Worm (Caenorhabditis elegans) whole organism, young adult: ENCODE measurements around the gene eef-1A.2.

Experiments
- C06A6.2 ChIP-seq: fragments of 200-800 bp; sonication (Bioruptor generic); conservative IDR thresholded peaks from 2 replicates; pipeline ENCODE4 v1.3.6; 2022; ENCODE audit warnings: missing genetic modification characterization, missing compliant biosample characterization
- K12H6.12 ChIP-seq: fragments of 200-800 bp; sonication (Bioruptor generic); optimal IDR thresholded peaks from 2 replicates; lab custom pipeline; 2018; ENCODE audit warnings: mild to moderate bottlenecking, missing genetic modification characterization, missing compliant biosample characterization
- T26A5.8 ChIP-seq: sonication (generic microtip); optimal IDR thresholded peaks from 2 replicates; lab custom pipeline; 2016; ENCODE audit warnings: missing genetic modification characterization, missing compliant biosample characterization
- Y53G8AR.9 ChIP-seq: fragments of 200-800 bp; sonication (Bioruptor generic); conservative IDR thresholded peaks from 2 replicates; pipeline ENCODE4 v1.3.6; 2022; ENCODE audit warnings: missing genetic modification reagents, missing genetic modification characterization, missing compliant biosample characterization
- athp-1 ChIP-seq: sonication (generic microtip); optimal IDR thresholded peaks from 2 replicates; lab custom pipeline; 2017; ENCODE audit warnings: mild to moderate bottlenecking, missing genetic modification characterization, missing compliant biosample characterization
- attf-6 ChIP-seq: fragments of 200-800 bp; sonication (Bioruptor generic); IDR thresholded peaks from 2 replicates; pipeline ENCODE4 v1.3.6; 2022; ENCODE audit warnings: missing genetic modification reagents, missing genetic modification characterization, missing compliant biosample characterization
- cebp-1 ChIP-seq, 2 experiments: fragments of 200-800 bp in 1 of 2; sonication (Bioruptor generic) in 1 of 2; sonication (generic microtip) in 1 of 2; IDR thresholded peaks in 1 of 2; optimal IDR thresholded peaks in 1 of 2; 2 replicates each; pipeline versions ENCODE4 v1.3.6 to Lab custom; 2017 to 2022; ENCODE audit warnings: missing compliant biosample characterization in 2 of 2, missing genetic modification characterization in 2 of 2, mild to moderate bottlenecking in 1 of 2, missing genetic modification reagents in 1 of 2, moderate library complexity in 1 of 2
- ceh-100 ChIP-seq: fragments of 200-800 bp; sonication (Bioruptor generic); IDR thresholded peaks from 2 replicates; pipeline ENCODE4 v1.3.6; 2022; ENCODE audit warnings: missing genetic modification reagents, missing genetic modification characterization, missing compliant biosample characterization
- ceh-79 ChIP-seq: sonication (generic microtip); optimal IDR thresholded peaks from 2 replicates; lab custom pipeline; 2017; ENCODE audit warnings: mild to moderate bottlenecking, missing genetic modification characterization, missing compliant biosample characterization
- chd-7 ChIP-seq: sonication (generic microtip); optimal IDR thresholded peaks from 2 replicates; lab custom pipeline; 2016; ENCODE audit warnings: mild to moderate bottlenecking, missing genetic modification characterization, moderate library complexity, missing compliant biosample characterization
- dox-1 ChIP-seq: fragments of 200-800 bp; sonication (Bioruptor generic); IDR thresholded peaks from 2 replicates; pipeline ENCODE4 v1.3.6; 2022; ENCODE audit warnings: missing genetic modification reagents, missing genetic modification characterization, missing compliant biosample characterization
- dpff-1 ChIP-seq: sonication (generic microtip); optimal IDR thresholded peaks from 2 replicates; lab custom pipeline; 2017; ENCODE audit warnings: mild to moderate bottlenecking, missing genetic modification characterization, missing compliant biosample characterization
- dpl-1 ChIP-seq: fragments of 150-350 bp; optimal IDR thresholded peaks from 2 replicates; lab custom pipeline; 2014; ENCODE audit warnings: missing biosample characterization, missing genetic modification reagents, missing genetic modification characterization
- egrh-3 ChIP-seq: fragments of 200-800 bp; sonication (Bioruptor generic); IDR thresholded peaks from 2 replicates; pipeline ENCODE4 v1.3.6; 2022; ENCODE audit warnings: missing genetic modification reagents, missing genetic modification characterization, missing compliant biosample characterization
- hmg-1.2 ChIP-seq: fragments of 200-800 bp; sonication (Bioruptor generic); IDR thresholded peaks from 2 replicates; pipeline ENCODE4 v1.3.6; 2022; ENCODE audit warnings: missing genetic modification reagents, missing genetic modification characterization, missing compliant biosample characterization
- hsf-1 ChIP-seq: fragments of 200-800 bp; sonication (Bioruptor generic); IDR thresholded peaks from 2 replicates; pipeline ENCODE4 v1.3.6; 2022; ENCODE audit warnings: missing genetic modification reagents, missing genetic modification characterization, missing compliant biosample characterization
- let-526 ChIP-seq: fragments of 200-800 bp; sonication (Bioruptor generic); IDR thresholded peaks from 2 replicates; pipeline ENCODE4 v1.3.6; 2022; ENCODE audit warnings: missing genetic modification reagents, missing genetic modification characterization, missing compliant biosample characterization
- lsl-1 ChIP-seq: fragments of 200-800 bp; sonication (Bioruptor generic); optimal IDR thresholded peaks from 2 replicates; lab custom pipeline; 2018; ENCODE audit warnings: mild to moderate bottlenecking, missing genetic modification characterization, moderate library complexity, missing compliant biosample characterization
- mxl-1 ChIP-seq: sonication (generic microtip); optimal IDR thresholded peaks from 2 replicates; lab custom pipeline; 2016; ENCODE audit warnings: missing genetic modification characterization, missing compliant biosample characterization
- nfya-1 ChIP-seq: sonication (generic microtip); optimal IDR thresholded peaks from 2 replicates; lab custom pipeline; 2017; ENCODE audit warnings: antibody characterized with exemption, missing compliant biosample characterization, missing genetic modification characterization, borderline replicate concordance; ENCODE audit not compliant: insufficient read depth
- nhr-80 ChIP-seq: sonication (generic microtip); optimal IDR thresholded peaks from 2 replicates; lab custom pipeline; 2016; ENCODE audit warnings: missing genetic modification characterization, missing compliant biosample characterization
- nhr-90 ChIP-seq: sonication (generic microtip); optimal IDR thresholded peaks from 2 replicates; lab custom pipeline; 2016; ENCODE audit warnings: missing genotype, mild to moderate bottlenecking, missing genetic modification characterization, missing compliant biosample characterization
- repo-1 ChIP-seq: sonication (generic microtip); optimal IDR thresholded peaks from 2 replicates; lab custom pipeline; 2017; ENCODE audit warnings: mild to moderate bottlenecking, missing genetic modification characterization, missing compliant biosample characterization
- sea-2 ChIP-seq: fragments of 200-800 bp; sonication (Bioruptor generic); IDR thresholded peaks from 2 replicates; pipeline ENCODE4 v1.3.6; 2022; ENCODE audit warnings: missing genetic modification characterization, missing compliant biosample characterization
- snpc-4 ChIP-seq, 5 experiments: fragments of 150-350 bp in 1 of 5; sonication (generic microtip) in 4 of 5; optimal IDR thresholded peaks; 2 replicates each; lab custom pipeline; 2014 to 2018; ENCODE audit warnings: missing genetic modification characterization in 5 of 5, missing biosample characterization in 3 of 5, antibody characterized with exemption in 2 of 5, mild to moderate bottlenecking in 2 of 5, missing compliant biosample characterization in 2 of 5, missing genotype in 2 of 5, moderate library complexity in 2 of 5, missing genetic modification reagents in 1 of 5
- somi-1 ChIP-seq: fragments of 200-800 bp; sonication (Bioruptor generic); optimal IDR thresholded peaks from 2 replicates; lab custom pipeline; 2018; ENCODE audit warnings: mild to moderate bottlenecking, missing genetic modification characterization, missing compliant biosample characterization
- tbp1 ChIP-seq: fragments of 200-800 bp; sonication (Bioruptor generic); optimal IDR thresholded peaks from 2 replicates; lab custom pipeline; 2018; ENCODE audit warnings: mild to moderate bottlenecking, missing genetic modification characterization, missing compliant biosample characterization
- tlf-1 ChIP-seq: fragments of 200-800 bp; sonication (Bioruptor generic); optimal IDR thresholded peaks from 2 replicates; lab custom pipeline; 2018; ENCODE audit warnings: mild to moderate bottlenecking, missing genetic modification characterization, missing compliant biosample characterization
- zfh-2 ChIP-seq: fragments of 200-800 bp; sonication (Bioruptor generic); conservative IDR thresholded peaks from 2 replicates; pipeline ENCODE4 v1.3.6; 2022; ENCODE audit warnings: missing genetic modification reagents, missing genetic modification characterization, missing compliant biosample characterization
- ztf-28 ChIP-seq: fragments of 200-800 bp; sonication (Bioruptor generic); IDR thresholded peaks from 2 replicates; pipeline ENCODE4 v1.3.6; 2022; ENCODE audit warnings: missing genetic modification reagents, missing genetic modification characterization, missing compliant biosample characterization
- ztf-3 ChIP-seq: fragments of 200-800 bp; sonication (Bioruptor generic); optimal IDR thresholded peaks from 2 replicates; lab custom pipeline; 2018; ENCODE audit warnings: mild to moderate bottlenecking, missing genetic modification characterization, missing compliant biosample characterization

Gene eef-1A.2

DNA sequence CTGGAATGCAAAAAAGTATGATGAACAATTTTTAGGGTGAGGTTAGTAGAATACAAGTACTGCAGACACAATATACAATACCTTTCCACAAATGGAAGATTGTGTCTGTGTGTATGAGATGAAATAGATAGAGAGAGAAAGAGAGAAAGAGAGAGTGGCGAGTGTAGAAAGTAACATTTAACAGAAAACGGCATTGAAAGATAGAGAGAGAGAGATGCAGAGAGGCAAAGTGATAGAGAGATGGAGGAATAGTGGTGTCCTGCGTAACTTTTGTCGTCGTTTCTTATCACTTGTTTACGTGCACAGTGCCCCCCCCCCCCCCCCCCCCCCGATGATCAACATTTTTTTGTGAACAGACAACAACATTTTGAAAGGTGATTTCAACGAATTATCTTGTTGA is 8.7 kb upstream of the eef-1A.2 start:
- TF ChIP-seq sea-2 (GFP tag; lab: Robert Waterston, UW): no peak
- TF ChIP-seq snpc-4 (GFP tag; optimal IDR thresholded peaks at IDR 0.05; lab: Kevin White, UChicago): no peak
- TF ChIP-seq snpc-4 (tag; optimal IDR thresholded peaks at IDR 0.05; lab: Kevin White, UChicago): no peak
- no peak for TF ChIP-seq C06A6.2
- TF ChIP-seq tbp1 (GFP tag; lab: Kevin White, UChicago): no peak
- no peak for TF ChIP-seq cebp-1 (GFP tag; IDR thresholded peaks at IDR 0.05; lab: Robert Waterston, UW)
- no peak for TF ChIP-seq cebp-1 (tag; optimal IDR thresholded peaks at IDR 0.05; lab: Kevin White, UChicago)
- peak; percentile 74 for TF ChIP-seq egrh-3 (GFP tag; lab: Robert Waterston, UW)
- peak; percentile 56 for TF ChIP-seq zfh-2
- no peak for TF ChIP-seq attf-6 (GFP tag; lab: Robert Waterston, UW)
- no peak for TF ChIP-seq athp-1 (tag; lab: Kevin White, UChicago)
- peak; percentile 57; the same call in 1 of the 2 replicates for TF ChIP-seq hmg-1.2 (GFP tag; lab: Robert Waterston, UW)
- TF ChIP-seq tlf-1: no peak
- no peak for TF ChIP-seq nhr-90 (tag; lab: Kevin White, UChicago)
- no peak for TF ChIP-seq ztf-3 (GFP tag; lab: Kevin White, UChicago)
- TF ChIP-seq somi-1 (GFP tag; lab: Kevin White, UChicago): peak; percentile 19
- TF ChIP-seq K12H6.12 (tag; lab: Kevin White, UChicago): no peak
- TF ChIP-seq ceh-79 (tag; lab: Kevin White, UChicago): no peak
- no peak for TF ChIP-seq dpff-1 (tag; lab: Kevin White, UChicago)
- no peak for TF ChIP-seq chd-7 (tag; lab: Kevin White, UChicago)
- TF ChIP-seq repo-1 (tag; lab: Kevin White, UChicago): no peak
- no peak for TF ChIP-seq nfya-1 (tag; lab: Kevin White, UChicago)
- TF ChIP-seq T26A5.8 (tag; lab: Kevin White, UChicago): no peak
- peak; percentile 55 for TF ChIP-seq dox-1
- TF ChIP-seq nhr-80 (tag; lab: Kevin White, UChicago): peak; percentile 16
- 0 out of 2 replicates have a peak, but pooled peaks have one; percentile 38 for TF ChIP-seq let-526
- TF ChIP-seq ztf-28: no peak

DNA sequence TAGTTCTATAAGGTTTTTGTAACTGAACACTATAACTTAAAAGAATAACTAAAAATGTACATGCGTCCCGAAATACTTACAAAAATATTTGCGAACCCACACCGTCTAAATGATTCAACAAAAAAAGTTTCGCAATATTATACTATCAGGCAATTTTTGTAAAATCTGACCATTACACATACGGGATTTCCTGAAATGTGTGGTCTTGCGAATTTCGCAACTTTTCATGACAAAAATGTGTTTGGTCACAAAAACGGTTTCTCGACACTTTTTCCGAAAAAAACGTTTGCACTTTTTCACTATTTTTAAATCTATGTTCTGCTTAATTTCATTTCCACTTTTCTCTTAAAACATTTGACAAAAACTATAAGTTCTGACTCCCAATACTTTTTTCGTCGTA is 8.2 kb upstream of the eef-1A.2 start:
- TF ChIP-seq cebp-1 (GFP tag; IDR thresholded peaks at IDR 0.05; lab: Robert Waterston, UW): peak; percentile 31; the same call in 1 of the 2 replicates
- TF ChIP-seq cebp-1 (tag; optimal IDR thresholded peaks at IDR 0.05; lab: Kevin White, UChicago): peak; percentile 83
- no peak for TF ChIP-seq lsl-1 (GFP tag; lab: Kevin White, UChicago)

DNA sequence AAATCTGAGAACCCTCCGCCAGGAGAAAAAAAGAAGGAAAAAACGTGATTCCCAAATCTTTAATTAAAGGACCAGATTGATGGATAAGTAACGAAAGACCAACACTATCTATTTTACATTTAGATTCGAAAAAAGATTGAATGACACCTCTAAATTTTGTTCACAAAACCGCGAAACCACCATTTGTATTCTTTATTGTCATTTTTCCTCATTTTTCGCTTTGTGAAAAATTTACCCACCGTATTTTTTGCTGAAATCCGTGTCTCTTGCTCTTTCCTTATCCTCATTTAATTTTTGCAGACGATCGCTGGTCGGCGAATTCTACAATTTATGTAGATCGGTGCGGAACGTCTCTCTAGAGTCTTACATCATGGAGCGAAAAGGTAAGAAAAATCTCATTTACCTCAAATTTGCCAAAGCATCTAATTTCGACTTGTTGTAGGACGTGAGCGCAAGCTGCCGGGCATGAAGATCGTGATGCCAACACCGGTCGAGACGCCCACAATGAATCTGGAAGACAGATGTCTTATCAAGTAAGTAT is 7.0 kb upstream of the eef-1A.2 start, which contains the start of the genes sek-1 and R03G5.6:
sek-1 (plus strand) TSS at position 301 of the 541 bp plus-strand sequence.
R03G5.6 (minus strand) TSS at position 491 of the 541 bp plus-strand sequence.
- TF ChIP-seq dox-1 (no peak), hsf-1 (GFP tag; lab: Robert Waterston, UW) (no peak), T26A5.8 (tag; lab: Kevin White, UChicago) (no peak), Y53G8AR.9 (GFP tag; lab: Robert Waterston, UW) (no peak), ceh-100 (GFP tag; lab: Robert Waterston, UW) (no peak), C06A6.2 (no peak), dpl-1 (GFP tag; lab: Kevin White, UChicago) (no peak)

DNA sequence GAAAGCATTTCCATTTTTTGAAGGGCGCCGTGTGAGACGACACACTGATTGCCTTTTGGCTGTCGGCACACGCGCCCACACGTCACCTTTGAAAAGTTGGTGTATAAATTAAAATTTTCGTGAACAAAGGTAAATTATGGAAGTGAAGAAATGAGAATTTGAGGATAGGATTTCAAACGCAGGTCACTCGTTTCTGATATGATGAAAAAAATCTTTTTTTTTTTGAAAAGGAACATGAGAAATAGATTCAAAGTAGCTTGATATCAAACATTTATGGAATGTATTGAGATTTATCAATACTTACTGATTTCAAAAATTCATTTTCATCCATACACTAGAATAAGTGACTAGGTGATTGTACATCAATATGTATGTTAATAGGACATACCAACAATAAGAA is 5.9 kb upstream of the eef-1A.2 start:
- TF ChIP-seq mxl-1 (tag; lab: Kevin White, UChicago): no peak
- TF ChIP-seq, all 124 proteins: peak for 0
